Worm (Caenorhabditis elegans) whole organism, late embryonic: ENCODE measurements around the gene srw-109.

Source experiments
- C08G9.2 ChIP-seq: sonication (generic microtip); optimal IDR thresholded peaks from 2 replicates; lab custom pipeline; 2016; ENCODE audit warnings: mild to moderate bottlenecking, missing genetic modification characterization, moderate library complexity, missing compliant biosample characterization
- K02D7.2 ChIP-seq: sonication (generic microtip); optimal IDR thresholded peaks from 2 replicates; lab custom pipeline; 2017; ENCODE audit warnings: mild to moderate bottlenecking, missing genetic modification characterization, missing compliant biosample characterization
- Y22D7AL.16 ChIP-seq: sonication (generic microtip); optimal IDR thresholded peaks from 2 replicates; lab custom pipeline; 2016; ENCODE audit warnings: missing genetic modification characterization, missing compliant biosample characterization
- ceh-19 ChIP-seq: fragments of 200-800 bp; sonication (Bioruptor generic); optimal IDR thresholded peaks from 2 replicates; lab custom pipeline; 2018; ENCODE audit warnings: mild to moderate bottlenecking, missing genetic modification characterization, missing compliant biosample characterization
- ceh-2 ChIP-seq: sonication (generic microtip); optimal IDR thresholded peaks from 2 replicates; lab custom pipeline; 2016; ENCODE audit warnings: missing genotype, missing genetic modification characterization, missing compliant biosample characterization
- ceh-22 ChIP-seq: sonication (generic microtip); optimal IDR thresholded peaks from 2 replicates; lab custom pipeline; 2017; ENCODE audit warnings: missing biosample characterization, missing genetic modification characterization
- ceh-24 ChIP-seq: sonication (generic microtip); optimal IDR thresholded peaks from 2 replicates; lab custom pipeline; 2016; ENCODE audit warnings: mild to moderate bottlenecking, missing genetic modification characterization, missing compliant biosample characterization
- ceh-34 ChIP-seq: sonication (generic microtip); optimal IDR thresholded peaks from 2 replicates; lab custom pipeline; 2016; ENCODE audit warnings: mild to moderate bottlenecking, missing genetic modification characterization, missing compliant biosample characterization
- ceh-6 ChIP-seq: fragments of 200-800 bp; sonication (Bioruptor generic); optimal IDR thresholded peaks from 2 replicates; lab custom pipeline; 2018; ENCODE audit warnings: mild to moderate bottlenecking, missing genetic modification characterization, missing compliant biosample characterization
- dve-1 ChIP-seq: sonication (generic microtip); optimal IDR thresholded peaks from 2 replicates; lab custom pipeline; 2017; ENCODE audit warnings: antibody characterized with exemption, mild to moderate bottlenecking, missing genetic modification characterization, missing compliant biosample characterization
- elt-2 ChIP-seq: sonication (generic microtip); optimal IDR thresholded peaks from 2 replicates; lab custom pipeline; 2016; ENCODE audit warnings: missing genetic modification reagents, missing genetic modification characterization, missing compliant biosample characterization
- elt-4 ChIP-seq: sonication (generic microtip); optimal IDR thresholded peaks from 2 replicates; lab custom pipeline; 2016; ENCODE audit warnings: missing genetic modification characterization, missing compliant biosample characterization
- ets-4 ChIP-seq: sonication (generic microtip); optimal IDR thresholded peaks from 2 replicates; lab custom pipeline; 2016; ENCODE audit warnings: missing genetic modification characterization, missing compliant biosample characterization
- eyg-1 ChIP-seq: sonication (generic microtip); optimal IDR thresholded peaks from 2 replicates; lab custom pipeline; 2016; ENCODE audit warnings: missing genotype, missing genetic modification characterization, missing compliant biosample characterization
- fax-1 ChIP-seq: sonication (generic microtip); optimal IDR thresholded peaks from 2 replicates; lab custom pipeline; 2016; ENCODE audit warnings: missing genotype, missing genetic modification characterization, missing compliant biosample characterization
- fkh-6 ChIP-seq: sonication (generic microtip); optimal IDR thresholded peaks from 2 replicates; lab custom pipeline; 2016; ENCODE audit warnings: missing genetic modification characterization, missing compliant biosample characterization
- gmeb-2 ChIP-seq: sonication (generic microtip); optimal IDR thresholded peaks from 2 replicates; lab custom pipeline; 2016; ENCODE audit warnings: missing genetic modification characterization, inconsistent platforms, missing compliant biosample characterization
- hlh-13 ChIP-seq: fragments of 200-800 bp; sonication (Bioruptor generic); optimal IDR thresholded peaks from 2 replicates; lab custom pipeline; 2018; ENCODE audit warnings: mild to moderate bottlenecking, missing genetic modification characterization, missing compliant biosample characterization
- hlh-30 ChIP-seq: sonication (generic microtip); optimal IDR thresholded peaks from 2 replicates; lab custom pipeline; 2017; ENCODE audit warnings: antibody characterized with exemption, missing genetic modification characterization, missing compliant biosample characterization; ENCODE audit not compliant: insufficient read depth
- hlh-6 ChIP-seq: sonication (generic microtip); optimal IDR thresholded peaks from 2 replicates; lab custom pipeline; 2016; ENCODE audit warnings: missing genotype, missing genetic modification characterization, missing compliant biosample characterization
- hlh-8 ChIP-seq: sonication (generic microtip); optimal IDR thresholded peaks from 2 replicates; lab custom pipeline; 2016; ENCODE audit warnings: missing genotype, missing genetic modification characterization, missing compliant biosample characterization
- lim-6 ChIP-seq: sonication (generic microtip); optimal IDR thresholded peaks from 2 replicates; lab custom pipeline; 2016; ENCODE audit warnings: missing genetic modification characterization, missing compliant biosample characterization
- nfya-1 ChIP-seq: sonication (generic microtip); optimal IDR thresholded peaks from 2 replicates; lab custom pipeline; 2017; ENCODE audit warnings: missing genetic modification characterization, mild to moderate bottlenecking, missing compliant biosample characterization, antibody characterized with exemption, moderate library complexity
- nhr-232 ChIP-seq: sonication (generic microtip); optimal IDR thresholded peaks from 2 replicates; lab custom pipeline; 2016; ENCODE audit warnings: missing genetic modification characterization, missing compliant biosample characterization
- pat-9 ChIP-seq: fragments of 200-800 bp; sonication (Bioruptor generic); optimal IDR thresholded peaks from 2 replicates; lab custom pipeline; 2018; ENCODE audit warnings: mild to moderate bottlenecking, missing genetic modification characterization, moderate library complexity, missing compliant biosample characterization
- pax-1 ChIP-seq: fragments of 150-350 bp; optimal IDR thresholded peaks from 2 replicates; lab custom pipeline; 2014; ENCODE audit warnings: missing biosample characterization, missing genetic modification characterization
- pha-2 ChIP-seq: sonication (generic microtip); optimal IDR thresholded peaks from 2 replicates; lab custom pipeline; 2017; ENCODE audit warnings: mild to moderate bottlenecking, missing genetic modification characterization, missing compliant biosample characterization
- pha-4 ChIP-seq: fragments of 150-350 bp; optimal IDR thresholded peaks from 2 replicates; lab custom pipeline; 2018; ENCODE audit warnings: missing biosample characterization, missing genetic modification reagents, missing genetic modification characterization
- pqm-1 ChIP-seq: sonication (generic microtip); optimal IDR thresholded peaks from 2 replicates; lab custom pipeline; 2016; ENCODE audit warnings: missing genetic modification characterization, missing compliant biosample characterization
- pros-1 ChIP-seq: fragments of 150-350 bp; optimal IDR thresholded peaks from 2 replicates; lab custom pipeline; 2014; ENCODE audit warnings: missing biosample characterization, missing genetic modification reagents, missing genetic modification characterization
- ref-2 ChIP-seq: sonication (generic microtip); optimal IDR thresholded peaks from 2 replicates; lab custom pipeline; 2016; ENCODE audit warnings: missing genetic modification characterization, missing compliant biosample characterization
- rnt-1 ChIP-seq: sonication (generic microtip); optimal IDR thresholded peaks from 2 replicates; lab custom pipeline; 2016; ENCODE audit warnings: missing genetic modification characterization, missing compliant biosample characterization
- sdc-2 ChIP-seq: sonication (generic microtip); optimal IDR thresholded peaks from 2 replicates; lab custom pipeline; 2016; ENCODE audit warnings: missing genotype, missing genetic modification characterization, missing compliant biosample characterization
- sox-2 ChIP-seq: fragments of 200-800 bp; sonication (Bioruptor generic); IDR thresholded peaks from 2 replicates; pipeline ENCODE4 v1.3.6; 2022; ENCODE audit warnings: missing genetic modification reagents, missing genetic modification characterization, missing compliant biosample characterization
- sox-4 ChIP-seq: sonication (generic microtip); optimal IDR thresholded peaks from 2 replicates; lab custom pipeline; 2017; ENCODE audit warnings: mild to moderate bottlenecking, missing genetic modification characterization, inconsistent platforms, missing compliant biosample characterization
- syd-9 ChIP-seq: sonication (generic microtip); optimal IDR thresholded peaks from 2 replicates; lab custom pipeline; 2016; ENCODE audit warnings: mild to moderate bottlenecking, missing genetic modification characterization, moderate library complexity, missing compliant biosample characterization
- tbx-2 ChIP-seq: sonication (generic microtip); optimal IDR thresholded peaks from 2 replicates; lab custom pipeline; 2016; ENCODE audit warnings: missing genetic modification characterization, missing compliant biosample characterization
- unc-3 ChIP-seq, 2 experiments: fragments of 200-800 bp in 1 of 2; sonication (Bioruptor generic) in 1 of 2; sonication (generic microtip) in 1 of 2; conservative IDR thresholded peaks in 1 of 2; optimal IDR thresholded peaks in 1 of 2; 2 replicates each; pipeline versions ENCODE4 v1.3.6 to Lab custom; 2016 to 2022; ENCODE audit warnings: missing compliant biosample characterization in 2 of 2, missing genetic modification characterization in 2 of 2, missing genetic modification reagents in 1 of 2
- unc-42 ChIP-seq: sonication (generic microtip); optimal IDR thresholded peaks from 2 replicates; lab custom pipeline; 2016; ENCODE audit warnings: missing genotype, missing genetic modification characterization, missing compliant biosample characterization
- unc-55 ChIP-seq: sonication (generic microtip); optimal IDR thresholded peaks from 2 replicates; lab custom pipeline; 2017; ENCODE audit warnings: missing biosample characterization, missing genetic modification reagents, missing genetic modification characterization
- unc-86 ChIP-seq: sonication (generic microtip); optimal IDR thresholded peaks from 2 replicates; lab custom pipeline; 2016; ENCODE audit warnings: missing genetic modification characterization, missing compliant biosample characterization
- zip-5 ChIP-seq: sonication (generic microtip); optimal IDR thresholded peaks from 2 replicates; lab custom pipeline; 2016; ENCODE audit warnings: missing genetic modification characterization, missing compliant biosample characterization
- ztf-16 ChIP-seq: sonication (generic microtip); optimal IDR thresholded peaks from 2 replicates; lab custom pipeline; 2017; ENCODE audit warnings: missing genetic modification characterization, missing compliant biosample characterization

Gene srw-109

ce11 chrV:609671-610070 lies 927 bp upstream of the srw-109 start, which contains the start of gene srlf-36:
Gene srlf-36, minus strand, starts transcription at chrV:609771.
- no peak for TF ChIP-seq hlh-6 (tag; lab: Kevin White, UChicago)
- TF ChIP-seq tbx-2 (tag; lab: Kevin White, UChicago), result no peak
- no peak for TF ChIP-seq ceh-2 (tag; lab: Kevin White, UChicago)
- TF ChIP-seq Y22D7AL.16 (tag; lab: Kevin White, UChicago), result no peak
- TF ChIP-seq sox-4 (tag; lab: Kevin White, UChicago), result no peak
- TF ChIP-seq hlh-30 (tag; lab: Kevin White, UChicago), result no peak
- TF ChIP-seq unc-3 (GFP tag; conservative IDR thresholded peaks at IDR 0.05; lab: Robert Waterston, UW), result no peak
- no peak for TF ChIP-seq unc-3 (tag; optimal IDR thresholded peaks at IDR 0.05; lab: Kevin White, UChicago)
- no peak for TF ChIP-seq ceh-19
- TF ChIP-seq zip-5, result no peak
- no peak for TF ChIP-seq eyg-1
- TF ChIP-seq pat-9 (tag; lab: Kevin White, UChicago), result no peak
- TF ChIP-seq lim-6 (tag; lab: Kevin White, UChicago), result no peak
- no peak for TF ChIP-seq pha-2 (tag; lab: Kevin White, UChicago)

ce11 chrV:604105-604504 lies 4.6 kb downstream of the srw-109 start, which contains the start of gene srlf-37:
Gene srlf-37, minus strand, starts transcription at chrV:604205.
- TF ChIP-seq hlh-30 (tag; lab: Kevin White, UChicago) (no peak), pax-1 (tag; lab: Kevin White, UChicago) (no peak), pha-2 (tag; lab: Kevin White, UChicago) (no peak), pros-1 (tag; lab: Kevin White, UChicago) (no peak), ceh-22 (no peak), syd-9 (tag; lab: Kevin White, UChicago) (no peak), hlh-13 (no peak), K02D7.2 (tag; lab: Kevin White, UChicago) (no peak), ceh-34 (tag; lab: Kevin White, UChicago) (no peak), elt-2 (tag; lab: Kevin White, UChicago) (no peak), unc-3 (GFP tag; conservative IDR thresholded peaks at IDR 0.05; lab: Robert Waterston, UW) (no peak), unc-3 (tag; optimal IDR thresholded peaks at IDR 0.05; lab: Kevin White, UChicago) (no peak), dve-1 (tag; lab: Kevin White, UChicago) (no peak), unc-86 (tag; lab: Kevin White, UChicago) (no peak), pqm-1 (tag; lab: Kevin White, UChicago) (no peak), fkh-6 (tag; lab: Kevin White, UChicago) (no peak)

ce11 chrV:600231-600630 lies 8.5 kb downstream of the srw-109 start, which contains the start of gene nhr-251:
Gene nhr-251, plus strand, starts transcription at chrV:600531.
- TF ChIP-seq sdc-2 (tag; lab: Kevin White, UChicago) (no peak), ceh-34 (tag; lab: Kevin White, UChicago) (no peak), K02D7.2 (tag; lab: Kevin White, UChicago) (no peak), gmeb-2 (no peak), syd-9 (tag; lab: Kevin White, UChicago) (no peak), ceh-19 (no peak), ceh-24 (tag; lab: Kevin White, UChicago) (no peak), rnt-1 (tag; lab: Kevin White, UChicago) (no peak), elt-4 (no peak), ztf-16 (tag; lab: Kevin White, UChicago) (no peak), ets-4 (tag; lab: Kevin White, UChicago) (no peak), pqm-1 (tag; lab: Kevin White, UChicago) (no peak), pha-4 (tag; lab: Kevin White, UChicago) (no peak), hlh-8 (no peak), ref-2 (tag; lab: Kevin White, UChicago) (no peak), ceh-22 (no peak), pat-9 (tag; lab: Kevin White, UChicago) (no peak), unc-86 (tag; lab: Kevin White, UChicago) (no peak), dve-1 (tag; lab: Kevin White, UChicago) (no peak)

ce11 chrV:599783-600182 lies 9.0 kb downstream of the srw-109 start:
- no peak for TF ChIP-seq ceh-24 (tag; lab: Kevin White, UChicago)
- no peak for TF ChIP-seq ceh-6 (GFP tag; lab: Kevin White, UChicago)
- TF ChIP-seq nfya-1, result no peak
- TF ChIP-seq C08G9.2, result no peak
- no peak for TF ChIP-seq ceh-34 (tag; lab: Kevin White, UChicago)
- no peak for TF ChIP-seq fax-1 (tag; lab: Kevin White, UChicago)
- no peak for TF ChIP-seq pros-1 (tag; lab: Kevin White, UChicago)
- no peak for TF ChIP-seq zip-5
- no peak for TF ChIP-seq sox-2
- TF ChIP-seq K02D7.2 (tag; lab: Kevin White, UChicago), result no peak
- no peak for TF ChIP-seq unc-42 (tag; lab: Kevin White, UChicago)
- TF ChIP-seq hlh-13, result no peak
- no peak for TF ChIP-seq Y22D7AL.16 (tag; lab: Kevin White, UChicago)
- TF ChIP-seq pat-9 (tag; lab: Kevin White, UChicago), result no peak
- no peak for TF ChIP-seq sox-4 (tag; lab: Kevin White, UChicago)
- TF ChIP-seq unc-86 (tag; lab: Kevin White, UChicago), result no peak
- TF ChIP-seq nhr-232 (tag; lab: Kevin White, UChicago), result no peak
- TF ChIP-seq pha-2 (tag; lab: Kevin White, UChicago), result no peak
- no peak for TF ChIP-seq ceh-19
- TF ChIP-seq unc-55 (GFP tag; lab: Kevin White, UChicago), result no peak
